Fruit fly (Drosophila melanogaster) whole organism, embryonic: ENCODE data around the gene CG5390.
A peak's percentile ranks its signal among the peaks of the same experiment; 100 is the strongest.

ENCODE experiments used
- CG10366 ChIP-seq: fragments of 200-800 bp; sonication (Bioruptor generic); IDR thresholded peaks from 2 replicates; pipeline ENCODE4 v1.3.6; 2022; ENCODE audit warnings: missing biosample characterization, missing genetic modification characterization
- CG10462 ChIP-seq: fragments of 200-800 bp; sonication (Bioruptor generic); optimal IDR thresholded peaks from 2 replicates; lab custom pipeline; 2016; ENCODE audit warnings: missing biosample characterization, missing genetic modification characterization
- CG11504 ChIP-seq: fragments of 200-800 bp; sonication (Bioruptor generic); optimal IDR thresholded peaks from 3 replicates; lab custom pipeline; 2019; ENCODE audit warnings: missing biosample characterization, mild to moderate bottlenecking, missing genetic modification characterization, moderate library complexity
- CG12071 ChIP-seq: fragments of 200-800 bp; sonication (Bioruptor generic); optimal IDR thresholded peaks from 3 replicates; lab custom pipeline; 2018; ENCODE audit warnings: missing biosample characterization, mild to moderate bottlenecking, missing genetic modification characterization
- CG12104 ChIP-seq: fragments of 200-800 bp; sonication (Bioruptor generic); optimal IDR thresholded peaks from 3 replicates; lab custom pipeline; 2016; ENCODE audit warnings: missing biosample characterization, missing genetic modification characterization
- CG12219 ChIP-seq: fragments of 200-800 bp; sonication (Bioruptor generic); optimal IDR thresholded peaks from 3 replicates; lab custom pipeline; 2018; ENCODE audit warnings: missing biosample characterization, mild to moderate bottlenecking, missing genetic modification characterization
- CG12236 ChIP-seq: fragments of 200-800 bp; sonication (Bioruptor generic); optimal IDR thresholded peaks from 2 replicates; lab custom pipeline; 2016; ENCODE audit warnings: missing biosample characterization, missing genetic modification characterization
- CG12391 ChIP-seq: fragments of 200-800 bp; sonication (Bioruptor generic); optimal IDR thresholded peaks from 3 replicates; lab custom pipeline; 2018; ENCODE audit warnings: missing biosample characterization, mild to moderate bottlenecking, missing genetic modification characterization, moderate library complexity
- CG12744 ChIP-seq: fragments of 200-800 bp; sonication (Bioruptor generic); optimal IDR thresholded peaks from 2 replicates; lab custom pipeline; 2016; ENCODE audit warnings: missing biosample characterization, missing genetic modification characterization
- CG14441 ChIP-seq: fragments of 200-800 bp; sonication (Bioruptor generic); IDR thresholded peaks from 2 replicates; pipeline ENCODE4 v1.3.6; 2022; ENCODE audit warnings: missing biosample characterization, missing genetic modification characterization
- CG18476 ChIP-seq: fragments of 200-800 bp; sonication (Bioruptor generic); optimal IDR thresholded peaks from 2 replicates; lab custom pipeline; 2016; ENCODE audit warnings: missing biosample characterization, mild to moderate bottlenecking, missing genetic modification characterization
- CG2678 ChIP-seq: fragments of 200-800 bp; sonication (Bioruptor generic); optimal IDR thresholded peaks from 3 replicates; lab custom pipeline; 2019; ENCODE audit warnings: missing biosample characterization, mild to moderate bottlenecking, missing genetic modification characterization, moderate library complexity
- CG33557 ChIP-seq: fragments of 200-800 bp; sonication (Bioruptor generic); optimal IDR thresholded peaks from 2 replicates; lab custom pipeline; 2019; ENCODE audit warnings: missing biosample characterization, mild to moderate bottlenecking, missing genetic modification characterization, moderate library complexity
- CG4282 ChIP-seq: fragments of 200-800 bp; sonication (Bioruptor generic); optimal IDR thresholded peaks from 2 replicates; lab custom pipeline; 2016; ENCODE audit warnings: missing biosample characterization, missing genetic modification characterization
- CG4707 ChIP-seq: fragments of 200-800 bp; sonication (Bioruptor generic); optimal IDR thresholded peaks from 2 replicates; lab custom pipeline; 2018; ENCODE audit warnings: missing biosample characterization, mild to moderate bottlenecking, missing genetic modification characterization, moderate library complexity
- CG6272 ChIP-seq: fragments of 200-800 bp; sonication (Bioruptor generic); IDR thresholded peaks from 2 replicates; pipeline ENCODE4 v1.3.6; 2022; ENCODE audit warnings: missing biosample characterization, missing genetic modification characterization
- CG9797 ChIP-seq: fragments of 200-800 bp; sonication (Bioruptor generic); optimal IDR thresholded peaks from 3 replicates; lab custom pipeline; 2018; ENCODE audit warnings: missing biosample characterization, mild to moderate bottlenecking, missing genetic modification characterization
- Camta ChIP-seq: fragments of 200-800 bp; sonication (Bioruptor generic); optimal IDR thresholded peaks from 2 replicates; lab custom pipeline; 2016; ENCODE audit warnings: missing biosample characterization, missing genetic modification characterization
- CkIIα-i1 ChIP-seq: fragments of 200-800 bp; sonication (Bioruptor generic); IDR thresholded peaks from 2 replicates; pipeline ENCODE4 v1.3.6; 2022; ENCODE audit warnings: missing biosample characterization, missing genetic modification characterization
- E2f1 ChIP-seq: fragments of 200-800 bp; sonication (Bioruptor generic); IDR thresholded peaks from 2 replicates; pipeline ENCODE4 v1.3.6; 2022; ENCODE audit warnings: missing biosample characterization, missing genetic modification characterization
- Oaz ChIP-seq: fragments of 200-800 bp; sonication (Bioruptor generic); IDR thresholded peaks from 2 replicates; pipeline ENCODE4 v1.3.6; 2022; ENCODE audit warnings: missing biosample characterization, missing genetic modification characterization
- Sry-β ChIP-seq: fragments of 200-800 bp; sonication (Bioruptor generic); optimal IDR thresholded peaks from 2 replicates; lab custom pipeline; 2018; ENCODE audit warnings: missing biosample characterization, mild to moderate bottlenecking, missing genetic modification characterization, moderate library complexity
- aop ChIP-seq: fragments of 200-800 bp; sonication (Bioruptor generic); IDR thresholded peaks from 2 replicates; pipeline ENCODE4 v1.3.6; 2022; ENCODE audit warnings: missing biosample characterization, missing genetic modification characterization
- bsh ChIP-seq, 2 experiments: fragments of 200-800 bp; sonication (Bioruptor generic); optimal IDR thresholded peaks; 2 replicates each; lab custom pipeline; 2017 to 2018; ENCODE audit warnings: mild to moderate bottlenecking in 2 of 2, missing biosample characterization in 2 of 2, missing genetic modification characterization in 2 of 2, moderate library complexity in 1 of 2
- ci ChIP-seq: fragments of 200-800 bp; sonication (Bioruptor generic); IDR thresholded peaks from 3 replicates; pipeline ENCODE4 v1.3.6; 2022; ENCODE audit warnings: missing biosample characterization, missing genetic modification characterization
- crc ChIP-seq: fragments of 200-800 bp; sonication (Bioruptor generic); optimal IDR thresholded peaks from 2 replicates; lab custom pipeline; 2016; ENCODE audit warnings: missing biosample characterization, missing genetic modification characterization
- cwo ChIP-seq: fragments of 200-800 bp; sonication (Bioruptor generic); optimal IDR thresholded peaks from 3 replicates; lab custom pipeline; 2017; ENCODE audit warnings: missing biosample characterization, missing genetic modification characterization, mild to moderate bottlenecking, moderate library complexity, missing genetic modification reagents
- da ChIP-seq: fragments of 200-800 bp; sonication (Bioruptor generic); optimal IDR thresholded peaks from 2 replicates; lab custom pipeline; 2016; ENCODE audit warnings: missing biosample characterization, missing genetic modification characterization
- dimm ChIP-seq: fragments of 200-800 bp; sonication (Bioruptor generic); IDR thresholded peaks from 2 replicates; pipeline ENCODE4 v1.3.6; 2022; ENCODE audit warnings: missing biosample characterization, missing genetic modification characterization
- dmrt99B ChIP-seq: fragments of 200-800 bp; sonication (Bioruptor generic); optimal IDR thresholded peaks from 2 replicates; lab custom pipeline; 2018; ENCODE audit warnings: missing biosample characterization, mild to moderate bottlenecking, missing genetic modification characterization, moderate library complexity
- dysf ChIP-seq: fragments of 200-800 bp; sonication (Bioruptor generic); IDR thresholded peaks from 3 replicates; pipeline ENCODE4 v1.3.6; 2022; ENCODE audit warnings: missing biosample characterization, missing genetic modification characterization
- esg ChIP-seq: fragments of 200-800 bp; sonication (Bioruptor generic); conservative IDR thresholded peaks from 2 replicates; pipeline ENCODE4 v1.3.6; 2022; ENCODE audit warnings: missing biosample characterization, missing genetic modification characterization
- ham ChIP-seq: fragments of 200-800 bp; sonication (Bioruptor generic); IDR thresholded peaks from 2 replicates; pipeline ENCODE4 v1.3.6; 2022; ENCODE audit warnings: missing biosample characterization, missing genetic modification characterization
- hkb ChIP-seq, 2 experiments: fragments of 200-800 bp in 1 of 2; fragments of >200 bp in 1 of 2; sonication (Bioruptor generic) in 1 of 2; IDR thresholded peaks in 1 of 2; optimal IDR thresholded peaks in 1 of 2; 2 replicates each; pipeline versions ENCODE4 v1.3.6 to Lab custom; 2017 to 2022; ENCODE audit warnings: missing biosample characterization in 1 of 2, missing genetic modification characterization in 1 of 2
- inv ChIP-seq: fragments of 200-800 bp; sonication (Bioruptor generic); IDR thresholded peaks from 2 replicates; pipeline ENCODE4 v1.3.6; 2022; ENCODE audit warnings: missing biosample characterization, missing genetic modification characterization; ENCODE audit not compliant: partially characterized antibody
- knrl ChIP-seq: fragments of 200-800 bp; sonication (Bioruptor generic); IDR thresholded peaks from 3 replicates; pipeline ENCODE4 v1.3.6; 2022; ENCODE audit warnings: missing biosample characterization, missing genetic modification characterization; ENCODE audit not compliant: partially characterized antibody
- mirr ChIP-seq: fragments of 200-800 bp; sonication (Bioruptor generic); optimal IDR thresholded peaks from 3 replicates; lab custom pipeline; 2018; ENCODE audit warnings: missing biosample characterization, mild to moderate bottlenecking, missing genetic modification characterization
- otp ChIP-seq: fragments of 200-800 bp; sonication (Bioruptor generic); IDR thresholded peaks from 3 replicates; pipeline ENCODE4, ENCODE4 v1.3.6; 2022; ENCODE audit warnings: missing biosample characterization, missing genetic modification characterization
- seq ChIP-seq: fragments of 200-800 bp; sonication (Bioruptor generic); IDR thresholded peaks from 2 replicates; pipeline ENCODE4 v1.3.6; 2022; ENCODE audit warnings: missing biosample characterization, missing genetic modification characterization
- tup ChIP-seq: fragments of 200-800 bp; sonication (Bioruptor generic); optimal IDR thresholded peaks from 2 replicates; lab custom pipeline; 2016; ENCODE audit warnings: missing biosample characterization, mild to moderate bottlenecking, missing genetic modification characterization, moderate library complexity
- z ChIP-seq: fragments of 200-800 bp; sonication (Bioruptor generic); IDR thresholded peaks from 3 replicates; pipeline ENCODE4 v1.3.6; 2022; ENCODE audit warnings: missing biosample characterization, missing genetic modification characterization

Gene CG5390

dm6 chr2L:10306518-10307260 lies at the start of gene CG5390, which contains the start of gene CG4968 (continued):
- TF ChIP-seq dimm (GFP tag; lab: Robert Waterston, UW) (no peak), E2f1 (GFP tag; lab: Robert Waterston, UW) (no peak), seq (GFP tag; lab: Robert Waterston, UW) (0 out of 2 replicates have a peak, but pooled peaks have one; percentile 34), knrl (peak; percentile 35; the same call in 2 of the 3 replicates), CG4707 (GFP tag; lab: Kevin White, UChicago) (peak; percentile 38), CG12219 (GFP tag; lab: Kevin White, UChicago) (peak; percentile 37), CG12104 (GFP tag; lab: Kevin White, UChicago) (peak; percentile 39), CG18476 (peak; percentile 50), CG4282 (no peak), CG10366 (GFP tag; lab: Robert Waterston, UW) (peak; percentile 72), CG12744 (GFP tag; lab: Kevin White, UChicago) (no peak), da (no peak), CG6272 (GFP tag; lab: Robert Waterston, UW) (no peak), CkIIα-i1 (no peak), CG10462 (GFP tag; lab: Kevin White, UChicago) (no peak), CG33557 (GFP tag; lab: Kevin White, UChicago) (peak; percentile 32), CG2678 (tag; lab: Kevin White, UChicago) (no peak), ham (no peak), Camta (no peak), otp (GFP tag; lab: Robert Waterston, UW) (peak; percentile 29; the same call in 1 of the 3 replicates), ci (GFP tag; lab: Robert Waterston, UW) (peak; percentile 81; the same call in 2 of the 3 replicates), CG12071 (no peak), tup (peak; percentile 35), hkb (optimal IDR thresholded peaks at IDR 0.05; lab: Kevin White, UChicago) (no peak), hkb (GFP tag; IDR thresholded peaks at IDR 0.05; lab: Robert Waterston, UW) (peak; percentile 65), CG9797 (GFP tag; lab: Kevin White, UChicago) (no peak), CG14441 (GFP tag; lab: Robert Waterston, UW) (peak; percentile 28; the same call in 1 of the 2 replicates), cwo (no peak), mirr (peak; percentile 20), dysf (GFP tag; lab: Robert Waterston, UW) (peak; percentile 55; the same call in 1 of the 3 replicates), CG11504 (no peak), CG12391 (peak; percentile 85), aop (no peak), inv (GFP tag; lab: Robert Waterston, UW) (no peak), z (GFP tag; lab: Robert Waterston, UW) (peak; percentile 63; the same call in 1 of the 3 replicates), Sry-β (GFP tag; lab: Kevin White, UChicago) (peak; percentile 1), dmrt99B (tag; lab: Kevin White, UChicago) (no peak), CG12236 (GFP tag; lab: Kevin White, UChicago) (no peak), bsh (GFP tag; optimal IDR thresholded peaks at IDR 0.05; lab: Kevin White, UChicago) (peak in 1 of 2 experiments; percentile 74), Oaz (no peak), esg (GFP tag; lab: Robert Waterston, UW) (peak; percentile 13; the same call in 1 of the 2 replicates), crc (GFP tag; lab: Kevin White, UChicago) (no peak)
